Fruit fly (Drosophila melanogaster) ovary, adult (tissue): ENCODE data around the gene CG14626.

Experiments
- CG17801 ChIP-seq: fragments of 200-800 bp; optimal IDR thresholded peaks from 2 replicates; lab custom pipeline; 2019; ENCODE audit warnings: missing biosample characterization, mild to moderate bottlenecking, missing genetic modification characterization, moderate library complexity; ENCODE audit not compliant: partially characterized antibody

Gene CG14626

dm6 chrX:1235618-1236006, 51.0 kb downstream of the CG14626 start:
- TF ChIP-seq CG17801 (GFP tag; lab: Kevin White, UChicago), result no peak

- TF ChIP-seq CG17801 (GFP tag; lab: Kevin White, UChicago), result peak; percentile 2
Measured at dm6 chrX:1236475-1236874, 51.9 kb downstream of the CG14626 start, which contains the start of gene CG3638. Gene CG3638 (minus strand): TSS chrX:1236684.
